Worm (Caenorhabditis elegans) whole organism, late embryonic: ENCODE data around the gene emc-2.

ENCODE experiments used
- K02D7.2 ChIP-seq: sonication (generic microtip); optimal IDR thresholded peaks from 2 replicates; lab custom pipeline; 2017; ENCODE audit warnings: mild to moderate bottlenecking, missing genetic modification characterization, missing compliant biosample characterization
- ets-4 ChIP-seq: sonication (generic microtip); optimal IDR thresholded peaks from 2 replicates; lab custom pipeline; 2016; ENCODE audit warnings: missing genetic modification characterization, missing compliant biosample characterization
- hlh-13 ChIP-seq: fragments of 200-800 bp; sonication (Bioruptor generic); optimal IDR thresholded peaks from 2 replicates; lab custom pipeline; 2018; ENCODE audit warnings: mild to moderate bottlenecking, missing genetic modification characterization, missing compliant biosample characterization
- nfya-1 ChIP-seq: sonication (generic microtip); optimal IDR thresholded peaks from 2 replicates; lab custom pipeline; 2017; ENCODE audit warnings: missing genetic modification characterization, mild to moderate bottlenecking, missing compliant biosample characterization, antibody characterized with exemption, moderate library complexity
- nhr-232 ChIP-seq: sonication (generic microtip); optimal IDR thresholded peaks from 2 replicates; lab custom pipeline; 2016; ENCODE audit warnings: missing genetic modification characterization, missing compliant biosample characterization
- pqm-1 ChIP-seq: sonication (generic microtip); optimal IDR thresholded peaks from 2 replicates; lab custom pipeline; 2016; ENCODE audit warnings: missing genetic modification characterization, missing compliant biosample characterization
- zip-5 ChIP-seq: sonication (generic microtip); optimal IDR thresholded peaks from 2 replicates; lab custom pipeline; 2016; ENCODE audit warnings: missing genetic modification characterization, missing compliant biosample characterization

DNA sequence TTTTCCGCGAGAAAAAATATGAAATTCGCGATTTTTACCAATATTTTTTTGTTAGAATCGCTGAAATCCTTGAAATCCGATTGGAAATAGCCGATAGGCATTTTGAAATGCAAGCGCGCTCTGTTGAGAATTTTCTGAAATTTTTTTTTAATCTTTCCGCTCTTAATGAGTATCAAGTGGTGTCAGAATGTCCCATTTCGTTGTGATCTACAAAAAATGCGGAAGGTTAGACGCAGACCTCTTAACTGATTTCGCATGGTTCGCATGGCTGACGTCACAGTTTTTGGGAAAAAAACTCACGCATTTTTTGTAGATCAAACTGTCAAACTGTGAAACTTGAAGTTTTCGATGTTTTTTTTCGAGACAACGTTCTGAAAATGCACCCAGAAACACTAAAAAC, 34.1 kb downstream of the emc-2 start, which contains the start of gene srw-66:
- no peak for TF ChIP-seq nfya-1 (tag; lab: Kevin White, UChicago)
- no peak for TF ChIP-seq K02D7.2 (tag; lab: Kevin White, UChicago)
- TF ChIP-seq pqm-1: no peak
- no peak for TF ChIP-seq nhr-232 (tag; lab: Kevin White, UChicago)
- no peak for TF ChIP-seq ets-4 (tag; lab: Kevin White, UChicago)
- no peak for TF ChIP-seq zip-5 (tag; lab: Kevin White, UChicago)
- no peak for TF ChIP-seq hlh-13 (GFP tag; lab: Kevin White, UChicago)
